Worm (Caenorhabditis elegans): ENCODE results near the gene acl-13.

acl-13 gene

ce11 chrIV:12416629-12417404, 6.5 kb downstream of the acl-13 start:
- TF ChIP-seq T07F8.4 (tag; optimal IDR thresholded peaks at IDR 0.05) (no peak), B0035.1 (tag; optimal IDR thresholded peaks at IDR 0.05) (no peak), let-607 (tag; optimal IDR thresholded peaks at IDR 0.05) (no peak), lin-35 (GFP tag; optimal IDR thresholded peaks at IDR 0.05) (no peak), mcd-1 (GFP tag; IDR thresholded peaks at IDR 0.05) (peak; percentile 40; the same call in 1 of the 2 replicates), tbx-9 (tag; optimal IDR thresholded peaks at IDR 0.05; ENCODE audit: borderline replicate concordance) (no peak), snpc-1.1 (tag; optimal IDR thresholded peaks at IDR 0.05; ENCODE audit: insufficient read depth) (peak; percentile 86), D2030.7 (GFP tag; IDR thresholded peaks at IDR 0.05) (peak; percentile 28; the same call in 1 of the 2 replicates), ztf-25 (GFP tag; IDR thresholded peaks at IDR 0.05) (no peak), attf-6 (GFP tag; IDR thresholded peaks at IDR 0.05) (0 out of 2 replicates have a peak, but pooled peaks have one; percentile 40), cebp-2 (GFP tag; IDR thresholded peaks at IDR 0.05) (no peak), aptf-3 (GFP tag; IDR thresholded peaks at IDR 0.05) (no peak), nfyb-1 (GFP tag; IDR thresholded peaks at IDR 0.05) (peak; percentile 41; the same call in 1 of the 2 replicates), K12H6.12 (tag; optimal IDR thresholded peaks at IDR 0.05) (no peak), chd-7 (tag; optimal IDR thresholded peaks at IDR 0.05) (peak; percentile 12), sdz-38 (tag; optimal IDR thresholded peaks at IDR 0.05) (no peak), aptf-2 (GFP tag; conservative IDR thresholded peaks at IDR 0.05) (no peak), Y95B8A.8 (GFP tag; IDR thresholded peaks at IDR 0.05) (0 out of 2 replicates have a peak, but pooled peaks have one; percentile 20), F23B12.7 (tag; optimal IDR thresholded peaks at IDR 0.05; ENCODE audit: insufficient read depth) (no peak), bed-1 (GFP tag; IDR thresholded peaks at IDR 0.05) (no peak), ztf-26 (tag; optimal IDR thresholded peaks at IDR 0.05) (peak; percentile 12), tlf-1 (GFP tag; optimal IDR thresholded peaks at IDR 0.05) (peak; percentile 18), atf-7 (tag; optimal IDR thresholded peaks at IDR 0.05) (peak; percentile 11), lin-40 (tag; optimal IDR thresholded peaks at IDR 0.05) (no peak), madf-3 (GFP tag; IDR thresholded peaks at IDR 0.05) (no peak), B0336.3 (GFP tag; IDR thresholded peaks at IDR 0.05) (peak; percentile 33; the same call in 1 of the 2 replicates), mel-28 (tag; optimal IDR thresholded peaks at IDR 0.05; ENCODE audit: borderline replicate concordance) (no peak), lir-1 (GFP tag; conservative IDR thresholded peaks at IDR 0.05) (no peak), ceh-27 (GFP tag; optimal IDR thresholded peaks at IDR 0.05) (no peak), ceh-100 (GFP tag; IDR thresholded peaks at IDR 0.05) (no peak), ama-1 (optimal IDR thresholded peaks at IDR 0.05) (no peak), ama-1 (GFP tag; optimal IDR thresholded peaks at IDR 0.05) (no peak), hsf-1 (GFP tag; IDR thresholded peaks at IDR 0.05) (peak; percentile 59; the same call in 1 of the 2 replicates), ceh-58 (GFP tag; IDR thresholded peaks at IDR 0.05) (no peak), hmg-20 (GFP tag; IDR thresholded peaks at IDR 0.05) (no peak), nhr-179 (tag; optimal IDR thresholded peaks at IDR 0.05) (no peak), madf-6 (GFP tag; IDR thresholded peaks at IDR 0.05) (peak; percentile 40), fkh-3 (tag; optimal IDR thresholded peaks at IDR 0.05) (no peak), F10E7.11 (tag; optimal IDR thresholded peaks at IDR 0.05) (no peak), T26A5.8 (tag; optimal IDR thresholded peaks at IDR 0.05) (peak; percentile 3), snpc-4 (GFP tag; optimal IDR thresholded peaks at IDR 0.05) (peak; percentile 66), snpc-4 (tag; optimal IDR thresholded peaks at IDR 0.05) (peak; percentile 62 to 91 (median 88)), F57A8.1 (GFP tag; optimal IDR thresholded peaks at IDR 0.05) (no peak), mes-4 (tag; optimal IDR thresholded peaks at IDR 0.05) (no peak), ztf-28 (GFP tag; IDR thresholded peaks at IDR 0.05) (no peak), B0261.1 (tag; optimal IDR thresholded peaks at IDR 0.05) (peak; percentile 94), nhr-90 (tag; optimal IDR thresholded peaks at IDR 0.05) (peak; percentile 17), Y67H2A.10 (GFP tag; conservative IDR thresholded peaks at IDR 0.05) (no peak)

All from whole organism, young adult.